Worm (Caenorhabditis elegans) whole organism, L3 larva: ENCODE results near the gene ZK262.9.

Experiments
- R02D3.7 ChIP-seq: fragments of 150-350 bp; optimal IDR thresholded peaks from 2 replicates; lab custom pipeline; 2014; ENCODE audit warnings: missing biosample characterization, missing genetic modification characterization
- ama-1 ChIP-seq: fragments of 150-350 bp; optimal IDR thresholded peaks from 2 replicates; lab custom pipeline; 2018
- ceh-9 ChIP-seq: sonication (generic microtip); optimal IDR thresholded peaks from 2 replicates; lab custom pipeline; 2018; ENCODE audit warnings: missing biosample characterization, missing genetic modification characterization
- eor-1 ChIP-seq, 2 experiments: fragments of 150-350 bp; optimal IDR thresholded peaks; 2 replicates each; lab custom pipeline; 2014 to 2018; ENCODE audit warnings: missing biosample characterization in 2 of 2, missing genetic modification characterization in 2 of 2
- fkh-10 ChIP-seq: sonication (generic microtip); optimal IDR thresholded peaks from 2 replicates; lab custom pipeline; 2017; ENCODE audit warnings: missing biosample characterization, missing genetic modification reagents, missing genetic modification characterization
- nfya-1 ChIP-seq: sonication (generic microtip); optimal IDR thresholded peaks from 2 replicates; lab custom pipeline; 2017; ENCODE audit warnings: missing genetic modification characterization, mild to moderate bottlenecking, missing compliant biosample characterization, antibody characterized with exemption, moderate library complexity; ENCODE audit not compliant: insufficient read depth
- nhr-11 ChIP-seq: fragments of 150-350 bp; optimal IDR thresholded peaks from 2 replicates; lab custom pipeline; 2014; ENCODE audit warnings: missing biosample characterization, missing genetic modification characterization
- nhr-25 ChIP-seq: sonication (generic microtip); optimal IDR thresholded peaks from 2 replicates; lab custom pipeline; 2017; ENCODE audit warnings: missing biosample characterization, missing genetic modification characterization
- nhr-76 ChIP-seq: fragments of 150-350 bp; sonication (generic microtip); optimal IDR thresholded peaks from 5 replicates; lab custom pipeline; 2014; ENCODE audit warnings: missing biosample characterization, missing genetic modification characterization
- unc-62 ChIP-seq: fragments of 150-350 bp; sonication (generic microtip); optimal IDR thresholded peaks from 4 replicates; lab custom pipeline; 2014; ENCODE audit warnings: missing biosample characterization, missing genetic modification reagents, missing genetic modification characterization

DNA sequence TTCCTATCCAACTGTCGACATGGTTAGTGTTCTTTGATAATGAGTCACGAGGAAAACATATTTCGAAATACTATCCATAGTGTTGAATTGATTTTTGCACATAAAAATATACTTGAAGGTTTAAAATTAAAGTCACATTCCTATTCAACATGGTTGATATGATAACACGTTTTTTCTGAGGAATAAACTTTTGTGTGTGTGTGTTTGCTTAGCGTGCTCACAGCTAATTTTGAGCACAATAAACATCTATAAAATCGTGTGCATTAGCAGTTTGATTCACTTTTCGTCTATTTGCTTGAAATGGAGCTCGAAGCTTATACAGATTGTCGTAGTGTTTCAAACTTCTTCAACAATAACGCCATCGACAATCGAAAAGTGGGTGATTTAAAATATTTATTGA is 17.0 kb downstream of the ZK262.9 start, which contains the start of gene ZK228.10:
- no peak for TF ChIP-seq ama-1 (lab: Kevin White, UChicago)
- TF ChIP-seq fkh-10, result no peak
- TF ChIP-seq nhr-11 (tag; lab: Kevin White, UChicago), result no peak
- TF ChIP-seq nfya-1, result no peak
- TF ChIP-seq ceh-9 (tag; lab: Kevin White, UChicago), result no peak
- no peak for TF ChIP-seq nhr-76 (tag; lab: Kevin White, UChicago)
- TF ChIP-seq nhr-25 (tag; lab: Kevin White, UChicago), result no peak
- TF ChIP-seq unc-62 (GFP tag; lab: Kevin White, UChicago), result no peak
- TF ChIP-seq eor-1 (tag; optimal IDR thresholded peaks at IDR 0.05; lab: Kevin White, UChicago), result no peak
- TF ChIP-seq R02D3.7 (tag; lab: Kevin White, UChicago), result no peak
